Worm (Caenorhabditis elegans): ENCODE measurements around the gene F09E10.7.

ce11 chrX:1499499-1499898 is 2.2 kb downstream of the F09E10.7 start:
- TF ChIP-seq unc-62 (GFP tag; optimal IDR thresholded peaks at IDR 0.05), result no peak
- TF ChIP-seq zip-8 (tag; optimal IDR thresholded peaks at IDR 0.05), result no peak
- TF ChIP-seq nhr-28 (tag; optimal IDR thresholded peaks at IDR 0.05), result no peak
